Worm (Caenorhabditis elegans) whole organism, mixed stage, embryonic: ENCODE measurements around the gene lip-1.

ENCODE experiments used
- blmp-1 ChIP-seq: fragments of 150-350 bp; optimal IDR thresholded peaks from 2 replicates; lab custom pipeline; 2014; ENCODE audit warnings: missing biosample characterization, missing genetic modification characterization
- ceh-43 ChIP-seq: fragments of 200-800 bp; sonication (Bioruptor generic); optimal IDR thresholded peaks from 2 replicates; lab custom pipeline; 2018; ENCODE audit warnings: mild to moderate bottlenecking, missing genetic modification characterization, moderate library complexity, missing compliant biosample characterization
- elt-3 ChIP-seq: fragments of 150-350 bp; optimal IDR thresholded peaks from 2 replicates; lab custom pipeline; 2014; ENCODE audit warnings: missing biosample characterization, missing genetic modification characterization
- ham-2 ChIP-seq: fragments of 200-800 bp; sonication (Bioruptor generic); optimal IDR thresholded peaks from 2 replicates; lab custom pipeline; 2018; ENCODE audit warnings: mild to moderate bottlenecking, missing genetic modification characterization, missing compliant biosample characterization
- mab-5 ChIP-seq: fragments of 150-350 bp; optimal IDR thresholded peaks from 2 replicates; lab custom pipeline; 2014; ENCODE audit warnings: missing biosample characterization, missing genetic modification characterization
- nhr-12 ChIP-seq: fragments of 150-350 bp; optimal IDR thresholded peaks from 2 replicates; lab custom pipeline; 2014; ENCODE audit warnings: missing biosample characterization, missing genetic modification characterization
- nhr-2 ChIP-seq: fragments of 150-350 bp; optimal IDR thresholded peaks from 2 replicates; lab custom pipeline; 2014; ENCODE audit warnings: missing biosample characterization, missing genetic modification characterization
- nhr-28 ChIP-seq: fragments of 150-350 bp; optimal IDR thresholded peaks from 2 replicates; lab custom pipeline; 2014; ENCODE audit warnings: missing biosample characterization, missing genetic modification characterization
- nhr-76 ChIP-seq: sonication (generic microtip); optimal IDR thresholded peaks from 2 replicates; lab custom pipeline; 2017; ENCODE audit warnings: missing biosample characterization, missing genetic modification characterization
- pha-4 ChIP-seq: fragments of 150-350 bp; optimal IDR thresholded peaks from 2 replicates; lab custom pipeline; 2018; ENCODE audit warnings: missing biosample characterization, missing genetic modification reagents, missing genetic modification characterization
- unc-62 ChIP-seq: fragments of 150-350 bp; optimal IDR thresholded peaks from 2 replicates; lab custom pipeline; 2014; ENCODE audit warnings: missing biosample characterization, missing genetic modification reagents, missing genetic modification characterization

ce11 chrIV:6821709-6822108, 21.0 kb upstream of the lip-1 start:
- TF ChIP-seq unc-62 (GFP tag; lab: Kevin White, UChicago): no peak
- TF ChIP-seq nhr-28: no peak
- no peak for TF ChIP-seq ham-2 (GFP tag; lab: Kevin White, UChicago)
- no peak for TF ChIP-seq pha-4 (tag; lab: Kevin White, UChicago)
- TF ChIP-seq blmp-1 (tag; lab: Kevin White, UChicago): no peak
- TF ChIP-seq mab-5 (tag; lab: Kevin White, UChicago): no peak
- no peak for TF ChIP-seq elt-3 (tag; lab: Kevin White, UChicago)
- TF ChIP-seq nhr-76 (tag; lab: Kevin White, UChicago): no peak
- no peak for TF ChIP-seq nhr-12 (tag; lab: Kevin White, UChicago)
- TF ChIP-seq nhr-2 (tag; lab: Kevin White, UChicago): no peak
- TF ChIP-seq ceh-43: no peak
